Worm (Caenorhabditis elegans) whole organism, L2 larva: Measurements from ENCODE around the gene M199.9.

Experiments used
- C34F6.9 ChIP-seq: fragments of 150-350 bp; optimal IDR thresholded peaks from 2 replicates; lab custom pipeline; 2014; ENCODE audit warnings: missing biosample characterization, missing genetic modification characterization
- F13H6.1 ChIP-seq: sonication (generic microtip); optimal IDR thresholded peaks from 2 replicates; lab custom pipeline; 2016; ENCODE audit warnings: missing genetic modification characterization, missing compliant biosample characterization
- R02D3.7 ChIP-seq: fragments of 150-350 bp; optimal IDR thresholded peaks from 2 replicates; lab custom pipeline; 2014; ENCODE audit warnings: missing biosample characterization, missing genetic modification characterization
- Y55F3AM.14 ChIP-seq: fragments of 200-800 bp; sonication (Bioruptor generic); optimal IDR thresholded peaks from 2 replicates; lab custom pipeline; 2018; ENCODE audit warnings: mild to moderate bottlenecking, missing genetic modification characterization, missing compliant biosample characterization
- ZK546.5 ChIP-seq: sonication (generic microtip); optimal IDR thresholded peaks from 2 replicates; lab custom pipeline; 2017; ENCODE audit warnings: missing biosample characterization, missing genetic modification characterization
- alr-1 ChIP-seq: fragments of 150-350 bp; optimal IDR thresholded peaks from 2 replicates; lab custom pipeline; 2014; ENCODE audit warnings: missing biosample characterization, missing genetic modification characterization
- aly-2 ChIP-seq: fragments of 150-350 bp; optimal IDR thresholded peaks from 2 replicates; lab custom pipeline; 2014; ENCODE audit warnings: missing biosample characterization, missing genetic modification characterization
- ama-1 ChIP-seq: fragments of 150-350 bp; optimal IDR thresholded peaks from 2 replicates; lab custom pipeline; 2018; ENCODE audit warnings: inconsistent platforms
- ceh-16 ChIP-seq: fragments of 150-350 bp; optimal IDR thresholded peaks from 2 replicates; lab custom pipeline; 2014; ENCODE audit warnings: missing biosample characterization, missing genetic modification characterization
- ceh-82 ChIP-seq: fragments of 150-350 bp; optimal IDR thresholded peaks from 2 replicates; lab custom pipeline; 2014; ENCODE audit warnings: missing biosample characterization, missing genetic modification characterization
- dmd-4 ChIP-seq: sonication (generic microtip); optimal IDR thresholded peaks from 2 replicates; lab custom pipeline; 2017; ENCODE audit warnings: missing biosample characterization, missing genetic modification characterization
- egl-27 ChIP-seq: sonication (generic microtip); optimal IDR thresholded peaks from 3 replicates; lab custom pipeline; 2017; ENCODE audit warnings: missing biosample characterization, missing genetic modification reagents, missing genetic modification characterization
- elt-1 ChIP-seq: fragments of 150-350 bp; optimal IDR thresholded peaks from 2 replicates; lab custom pipeline; 2014; ENCODE audit warnings: missing biosample characterization, missing genetic modification characterization
- gmeb-1 ChIP-seq: fragments of 150-350 bp; optimal IDR thresholded peaks from 2 replicates; lab custom pipeline; 2014; ENCODE audit warnings: missing biosample characterization, missing genetic modification characterization
- lin-13 ChIP-seq: fragments of 150-350 bp; optimal IDR thresholded peaks from 2 replicates; lab custom pipeline; 2014; ENCODE audit warnings: missing biosample characterization, missing genetic modification reagents, missing genetic modification characterization
- lin-39 ChIP-seq: fragments of 150-350 bp; optimal IDR thresholded peaks from 2 replicates; lab custom pipeline; 2014; ENCODE audit warnings: missing biosample characterization, missing genetic modification reagents, missing genetic modification characterization
- lsy-2 ChIP-seq, 2 experiments: fragments of 150-350 bp in 1 of 2; sonication (generic microtip) in 1 of 2; optimal IDR thresholded peaks; 2 replicates each; lab custom pipeline; 2014 to 2017; ENCODE audit warnings: missing biosample characterization in 2 of 2, missing genetic modification characterization in 2 of 2
- mbf-1 ChIP-seq: sonication (generic microtip); optimal IDR thresholded peaks from 2 replicates; lab custom pipeline; 2017; ENCODE audit warnings: missing biosample characterization, missing genetic modification characterization
- mdl-1 ChIP-seq, 2 experiments: fragments of 150-350 bp in 1 of 2; sonication (generic microtip) in 1 of 2; optimal IDR thresholded peaks; 2 replicates each; lab custom pipeline; 2017; ENCODE audit warnings: missing biosample characterization in 2 of 2, missing genetic modification characterization in 2 of 2
- nhr-12 ChIP-seq: fragments of 150-350 bp; optimal IDR thresholded peaks from 2 replicates; lab custom pipeline; 2014; ENCODE audit warnings: missing biosample characterization, missing genetic modification characterization
- nhr-129 ChIP-seq: fragments of 150-350 bp; optimal IDR thresholded peaks from 2 replicates; lab custom pipeline; 2014; ENCODE audit warnings: missing biosample characterization, missing genetic modification characterization
- nhr-23 ChIP-seq: fragments of 150-350 bp; optimal IDR thresholded peaks from 2 replicates; lab custom pipeline; 2014; ENCODE audit warnings: missing biosample characterization, missing genetic modification reagents, missing genetic modification characterization
- nhr-237 ChIP-seq: fragments of 150-350 bp; optimal IDR thresholded peaks from 2 replicates; lab custom pipeline; 2014; ENCODE audit warnings: missing biosample characterization, missing genetic modification characterization
- nhr-25 ChIP-seq: fragments of 150-350 bp; sonication (generic microtip); optimal IDR thresholded peaks from 3 replicates; lab custom pipeline; 2014; ENCODE audit warnings: missing biosample characterization, missing genetic modification characterization
- nhr-6 ChIP-seq: fragments of 150-350 bp; optimal IDR thresholded peaks from 2 replicates; lab custom pipeline; 2014; ENCODE audit warnings: missing biosample characterization, missing genetic modification characterization
- nhr-77 ChIP-seq: fragments of 150-350 bp; optimal IDR thresholded peaks from 2 replicates; lab custom pipeline; 2014; ENCODE audit warnings: missing biosample characterization, missing genetic modification characterization
- sem-4 ChIP-seq: fragments of 150-350 bp; optimal IDR thresholded peaks from 2 replicates; lab custom pipeline; 2014; ENCODE audit warnings: missing biosample characterization, missing genetic modification reagents, missing genetic modification characterization
- skn-1 ChIP-seq: sonication (generic microtip); optimal IDR thresholded peaks from 2 replicates; lab custom pipeline; 2017; ENCODE audit warnings: missing biosample characterization, missing genetic modification characterization
- sma-3 ChIP-seq: sonication (generic microtip); optimal IDR thresholded peaks from 2 replicates; lab custom pipeline; 2016; ENCODE audit warnings: missing genetic modification reagents, missing genetic modification characterization, missing compliant biosample characterization
- sma-9 ChIP-seq, 2 experiments: fragments of 150-350 bp in 1 of 2; sonication (generic microtip) in 1 of 2; optimal IDR thresholded peaks; 2 replicates each; lab custom pipeline; 2014 to 2016; ENCODE audit warnings: missing genetic modification characterization in 2 of 2, mild to moderate bottlenecking in 1 of 2, missing biosample characterization in 1 of 2, missing compliant biosample characterization in 1 of 2, missing genetic modification reagents in 1 of 2, moderate library complexity in 1 of 2
- unc-39 ChIP-seq: fragments of 150-350 bp; optimal IDR thresholded peaks from 2 replicates; lab custom pipeline; 2014; ENCODE audit warnings: missing biosample characterization, missing genetic modification characterization
- unc-55 ChIP-seq: fragments of 150-350 bp; sonication (generic microtip); optimal IDR thresholded peaks from 3 replicates; lab custom pipeline; 2014; ENCODE audit warnings: missing biosample characterization, missing genetic modification reagents, missing genetic modification characterization
- ztf-1 ChIP-seq: fragments of 200-800 bp; sonication (Bioruptor generic); conservative IDR thresholded peaks from 2 replicates; pipeline ENCODE4 v1.3.6; 2022; ENCODE audit warnings: missing genetic modification characterization, missing compliant biosample characterization
- ztf-11 ChIP-seq: sonication (generic microtip); optimal IDR thresholded peaks from 2 replicates; lab custom pipeline; 2017; ENCODE audit warnings: missing biosample characterization, missing genetic modification characterization
- ztf-4 ChIP-seq: fragments of 150-350 bp; optimal IDR thresholded peaks from 2 replicates; lab custom pipeline; 2014; ENCODE audit warnings: missing biosample characterization, missing genetic modification characterization

M199.9 gene

ce11 chrIV:15113117-15113516 is 14.5 kb downstream of the M199.9 start, which contains the start of gene M199.134:
TSS of gene M199.134 (minus strand) at chrIV:15113217.
- TF ChIP-seq ztf-1 (GFP tag; lab: Robert Waterston, UW) (no peak), egl-27 (tag; lab: Kevin White, UChicago) (no peak)

ce11 chrIV:15108475-15108874 is 19.2 kb downstream of the M199.9 start, which contains the start of gene M199.2:
TSS of gene M199.2 (plus strand) at chrIV:15108775.
- no peak for TF ChIP-seq ama-1 (lab: Kevin White, UChicago)
- no peak for TF ChIP-seq alr-1 (tag; lab: Kevin White, UChicago)
- TF ChIP-seq Y55F3AM.14: no peak
- no peak for TF ChIP-seq nhr-25 (tag; lab: Kevin White, UChicago)
- TF ChIP-seq lin-39 (tag; lab: Kevin White, UChicago): no peak
- TF ChIP-seq ztf-11 (tag; lab: Kevin White, UChicago): no peak
- TF ChIP-seq lsy-2 (tag; optimal IDR thresholded peaks at IDR 0.05; lab: Kevin White, UChicago): no peak

DNA sequence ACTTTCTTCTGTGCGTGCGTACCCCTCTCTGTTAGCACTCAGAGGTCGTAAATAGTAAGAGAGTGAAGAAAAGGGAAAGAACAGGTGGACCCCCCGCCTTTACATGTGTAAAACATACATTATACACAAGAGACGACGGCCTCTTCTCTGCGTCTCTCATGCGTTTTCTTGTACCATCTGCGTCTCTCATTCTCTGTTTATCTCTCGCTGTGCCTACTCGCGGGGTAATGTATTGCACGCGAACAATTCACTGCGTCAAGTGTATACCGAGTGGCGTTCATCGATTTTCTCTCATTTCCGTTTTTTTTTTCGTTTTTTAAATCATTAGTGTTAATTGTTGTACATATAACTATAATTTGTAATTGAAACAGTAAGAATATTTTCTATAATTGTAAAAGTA is 20.4 kb downstream of the M199.9 start:
- TF ChIP-seq ceh-82 (tag; lab: Kevin White, UChicago) (no peak), alr-1 (tag; lab: Kevin White, UChicago) (no peak), ztf-1 (GFP tag; lab: Robert Waterston, UW) (no peak), nhr-77 (tag; lab: Kevin White, UChicago) (no peak), gmeb-1 (tag; lab: Kevin White, UChicago) (peak; percentile 15), C34F6.9 (tag; lab: Kevin White, UChicago) (no peak), R02D3.7 (tag; lab: Kevin White, UChicago) (no peak), nhr-129 (tag; lab: Kevin White, UChicago) (peak; percentile 7), lin-13 (GFP tag; lab: Kevin White, UChicago) (peak; percentile 53)

- no peak for TF ChIP-seq ztf-4
- no peak for TF ChIP-seq mbf-1 (tag; lab: Kevin White, UChicago)
- no peak for TF ChIP-seq unc-39
- no peak for TF ChIP-seq nhr-12 (tag; lab: Kevin White, UChicago)
- TF ChIP-seq nhr-6 (tag; lab: Kevin White, UChicago): no peak
- no peak for TF ChIP-seq mdl-1 (tag; optimal IDR thresholded peaks at IDR 0.05; lab: Kevin White, UChicago)
- no peak for TF ChIP-seq elt-1
- no peak for TF ChIP-seq lsy-2 (tag; optimal IDR thresholded peaks at IDR 0.05; lab: Kevin White, UChicago)
- no peak for TF ChIP-seq sma-3 (GFP tag; lab: Kevin White, UChicago)
- TF ChIP-seq lin-39 (tag; lab: Kevin White, UChicago): no peak
- no peak for TF ChIP-seq ZK546.5 (tag; lab: Kevin White, UChicago)
- TF ChIP-seq unc-55 (GFP tag; lab: Kevin White, UChicago): no peak
- no peak for TF ChIP-seq sma-9 (GFP tag; optimal IDR thresholded peaks at IDR 0.05; lab: Kevin White, UChicago)
- no peak for TF ChIP-seq sma-9 (tag; optimal IDR thresholded peaks at IDR 0.05; lab: Kevin White, UChicago)
- no peak for TF ChIP-seq nhr-237
- TF ChIP-seq skn-1: no peak
- TF ChIP-seq ztf-11 (tag; lab: Kevin White, UChicago): no peak
- TF ChIP-seq sem-4 (tag; lab: Kevin White, UChicago): no peak
- TF ChIP-seq ceh-16: no peak
- no peak for TF ChIP-seq nhr-129 (tag; lab: Kevin White, UChicago)
Measured at ce11 chrIV:15103224-15103679, 24.4 kb downstream of the M199.9 start, which contains the start of gene srt-44. TSS of gene srt-44 (plus strand) at chrIV:15103629.

DNA sequence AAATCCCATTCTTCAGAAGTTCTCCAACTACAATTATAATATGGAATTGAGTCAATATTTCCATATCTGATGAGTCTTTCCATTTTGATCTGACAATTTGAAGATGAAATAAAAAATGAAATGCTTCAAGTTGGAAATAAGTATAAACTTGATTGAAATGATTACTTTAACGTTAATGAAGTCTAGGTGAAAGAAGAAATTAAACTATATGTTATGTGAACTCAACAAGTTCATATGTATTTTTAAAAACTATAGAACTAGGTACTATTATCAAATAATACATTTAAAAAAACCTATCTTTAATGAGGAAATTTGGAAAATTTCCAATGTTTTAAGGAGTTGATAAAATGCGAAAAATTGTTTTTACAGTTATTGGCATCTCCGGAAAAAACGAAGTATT is 29.3 kb downstream of the M199.9 start, which contains the start of gene srt-49:
Gene srt-49, minus strand, starts transcription at position 101 of the 400 bp plus-strand sequence.
- no peak for TF ChIP-seq dmd-4
- no peak for TF ChIP-seq aly-2 (tag; lab: Kevin White, UChicago)
- TF ChIP-seq F13H6.1 (tag; lab: Kevin White, UChicago): no peak
- no peak for TF ChIP-seq nhr-237
- no peak for TF ChIP-seq sma-3 (GFP tag; lab: Kevin White, UChicago)
- TF ChIP-seq nhr-23 (tag; lab: Kevin White, UChicago): no peak
- no peak for TF ChIP-seq mdl-1 (tag; optimal IDR thresholded peaks at IDR 0.05; lab: Kevin White, UChicago)
- TF ChIP-seq, all 48 proteins: peak for 0
